Fruit fly (Drosophila melanogaster): ENCODE data around the gene oc.

oc gene

DNA sequence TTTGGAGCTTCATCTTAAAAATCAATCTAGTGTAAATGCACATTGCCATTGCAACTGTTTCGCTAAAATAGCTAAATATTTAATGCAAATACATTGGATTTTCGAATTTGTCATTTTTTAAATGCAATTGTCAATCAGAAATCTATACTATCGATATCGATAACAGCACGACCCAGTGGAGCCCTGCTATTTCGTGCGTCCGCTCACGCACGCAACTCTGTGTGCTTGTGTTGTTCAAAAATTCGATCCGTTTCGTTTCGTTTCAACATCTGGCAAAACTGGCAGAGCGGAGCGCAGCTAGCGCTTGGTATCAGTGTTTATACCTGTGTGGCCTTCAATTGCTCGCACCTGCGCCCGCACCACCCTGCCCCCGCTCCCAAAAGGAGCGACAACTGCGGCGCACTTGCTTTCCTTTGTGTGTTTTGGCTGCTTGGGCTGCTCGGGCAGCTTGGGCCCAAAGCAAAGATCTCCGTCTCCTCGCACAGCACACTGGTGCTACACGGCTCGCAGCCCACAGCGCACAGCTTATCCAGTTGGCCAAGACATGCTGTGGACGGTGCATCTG lies 61.8 kb downstream of the oc start, which contains the start of gene CG12081 (continued):
- TF ChIP-seq CG10321 (GFP tag; IDR thresholded peaks at IDR 0.05) = no peak
- TF ChIP-seq Lim3 (GFP tag; IDR thresholded peaks at IDR 0.05) = no peak
- no peak for TF ChIP-seq CG30403 (GFP tag; optimal IDR thresholded peaks at IDR 0.05)
- peak; percentile 82 for TF ChIP-seq Sry-δ (GFP tag; optimal IDR thresholded peaks at IDR 0.05)
- peak; percentile 52 for TF ChIP-seq CG8290 (GFP tag; optimal IDR thresholded peaks at IDR 0.05)
- TF ChIP-seq CG8290 (tag; optimal IDR thresholded peaks at IDR 0.05) = peak; percentile 18 to 78
- TF ChIP-seq salm (tag; optimal IDR thresholded peaks at IDR 0.05) = no peak
- TF ChIP-seq H15 (GFP tag; IDR thresholded peaks at IDR 0.05) = no peak
- TF ChIP-seq bigmax (GFP tag; optimal IDR thresholded peaks at IDR 0.05) = no peak
- no peak for TF ChIP-seq CG2678 (tag; optimal IDR thresholded peaks at IDR 0.05)
- no peak for TF ChIP-seq tgo (GFP tag; IDR thresholded peaks at IDR 0.05)
- TF ChIP-seq mam (GFP tag; optimal IDR thresholded peaks at IDR 0.05) = no peak
- no peak for TF ChIP-seq ATbp (GFP tag; optimal IDR thresholded peaks at IDR 0.05)
- no peak for TF ChIP-seq ase (GFP tag; IDR thresholded peaks at IDR 0.05)
- TF ChIP-seq hbn (GFP tag; IDR thresholded peaks at IDR 0.05; ENCODE audit: partially characterized antibody) = peak; percentile 85
- TF ChIP-seq wor (GFP tag; IDR thresholded peaks at IDR 0.05) = no peak
- no peak for TF ChIP-seq slbo (GFP tag; IDR thresholded peaks at IDR 0.05)
- no peak for TF ChIP-seq otp (GFP tag; IDR thresholded peaks at IDR 0.05)
- TF ChIP-seq Elba2 (GFP tag; optimal IDR thresholded peaks at IDR 0.05) = peak; percentile 78
- TF ChIP-seq chn (GFP tag; optimal IDR thresholded peaks at IDR 0.05) = no peak
- TF ChIP-seq scrt (GFP tag; optimal IDR thresholded peaks at IDR 0.05) = no peak
- TF ChIP-seq HmgZ (tag; optimal IDR thresholded peaks at IDR 0.05) = peak; percentile 74
- no peak for TF ChIP-seq CG12391 (tag; optimal IDR thresholded peaks at IDR 0.05)
- TF ChIP-seq sens (GFP tag) = peak; percentile 84
- no peak for TF ChIP-seq oc (tag; optimal IDR thresholded peaks at IDR 0.05)
- no peak for TF ChIP-seq trh (GFP tag; optimal IDR thresholded peaks at IDR 0.05)
- TF ChIP-seq Ssrp (tag; optimal IDR thresholded peaks at IDR 0.05) = no peak
- no peak for TF ChIP-seq cato (GFP tag; optimal IDR thresholded peaks at IDR 0.05; ENCODE audit: borderline replicate concordance)
- no peak for TF ChIP-seq CG5953 (GFP tag; IDR thresholded peaks at IDR 0.05)
- peak; percentile 85 for TF ChIP-seq HLH4C (GFP tag; IDR thresholded peaks at IDR 0.05; ENCODE audit: partially characterized antibody)
- peak; percentile 96 for TF ChIP-seq pfk (GFP tag; optimal IDR thresholded peaks at IDR 0.05)
- peak; percentile 34 for TF ChIP-seq gfzf (GFP tag; optimal IDR thresholded peaks at IDR 0.05)
- TF ChIP-seq Lhr (GFP tag; optimal IDR thresholded peaks at IDR 0.05) = peak; percentile 48
- no peak for TF ChIP-seq Lpt (GFP tag; optimal IDR thresholded peaks at IDR 0.05)
- no peak for TF ChIP-seq Sox100B (GFP tag; optimal IDR thresholded peaks at IDR 0.05)
- TF ChIP-seq repo (GFP tag; optimal IDR thresholded peaks at IDR 0.05) = no peak
- TF ChIP-seq CG13123 (GFP tag; optimal IDR thresholded peaks at IDR 0.05) = no peak
- no peak for TF ChIP-seq zfh2 (GFP tag; optimal IDR thresholded peaks at IDR 0.05)
- TF ChIP-seq grau (tag; optimal IDR thresholded peaks at IDR 0.05) = peak; percentile 31
- no peak for TF ChIP-seq jigr1 (GFP tag; IDR thresholded peaks at IDR 0.05)
- no peak for TF ChIP-seq Xbp1 (GFP tag; optimal IDR thresholded peaks at IDR 0.05)
- TF ChIP-seq CG6791 (GFP tag; IDR thresholded peaks at IDR 0.05; ENCODE audit: partially characterized antibody) = peak; percentile 92
- TF ChIP-seq CG34224 (GFP tag; IDR thresholded peaks at IDR 0.05; ENCODE audit: partially characterized antibody) = peak; percentile 87
- TF ChIP-seq emc (GFP tag; optimal IDR thresholded peaks at IDR 0.05) = no peak
- TF ChIP-seq psq (GFP tag; optimal IDR thresholded peaks at IDR 0.05) = no peak
- TF ChIP-seq CG3726 (GFP tag; IDR thresholded peaks at IDR 0.05) = no peak
- no peak for TF ChIP-seq btn (GFP tag; optimal IDR thresholded peaks at IDR 0.05)
- TF ChIP-seq her (GFP tag; optimal IDR thresholded peaks at IDR 0.05) = no peak
- no peak for TF ChIP-seq fru (optimal IDR thresholded peaks at IDR 0.05)
- TF ChIP-seq NfI (GFP tag; optimal IDR thresholded peaks at IDR 0.05) = no peak
- no peak for TF ChIP-seq CG4730 (GFP tag; IDR thresholded peaks at IDR 0.05)
- TF ChIP-seq CG5180 (GFP tag; optimal IDR thresholded peaks at IDR 0.05) = no peak
